Worm (Caenorhabditis elegans) whole organism, young adult: Measurements from ENCODE around the gene skr-19.

ENCODE experiments used
- C17E4.6 ChIP-seq: fragments of 200-800 bp; sonication (Bioruptor generic); IDR thresholded peaks from 2 replicates; pipeline ENCODE4 v1.3.6; 2022; ENCODE audit warnings: missing genetic modification reagents, missing genetic modification characterization, missing compliant biosample characterization
- F10E7.11 ChIP-seq: sonication (generic microtip); optimal IDR thresholded peaks from 2 replicates; lab custom pipeline; 2017; ENCODE audit warnings: mild to moderate bottlenecking, missing genetic modification characterization, moderate library complexity, missing compliant biosample characterization
- F33H1.4 ChIP-seq: fragments of 200-800 bp; sonication (Bioruptor generic); IDR thresholded peaks from 2 replicates; pipeline ENCODE4 v1.3.6; 2022; ENCODE audit warnings: missing genetic modification reagents, missing genetic modification characterization, missing compliant biosample characterization
- K11D2.4 ChIP-seq: fragments of 200-800 bp; sonication (Bioruptor generic); IDR thresholded peaks from 2 replicates; pipeline ENCODE4 v1.3.6; 2022; ENCODE audit warnings: missing genetic modification reagents, missing genetic modification characterization, missing compliant biosample characterization
- Y53G8AR.9 ChIP-seq: fragments of 200-800 bp; sonication (Bioruptor generic); conservative IDR thresholded peaks from 2 replicates; pipeline ENCODE4 v1.3.6; 2022; ENCODE audit warnings: missing genetic modification reagents, missing genetic modification characterization, missing compliant biosample characterization
- akir-1 ChIP-seq: fragments of 200-800 bp; sonication (Bioruptor generic); optimal IDR thresholded peaks from 2 replicates; lab custom pipeline; 2018; ENCODE audit warnings: mild to moderate bottlenecking, missing genetic modification characterization, moderate library complexity, missing compliant biosample characterization
- ceh-40 ChIP-seq: fragments of 200-800 bp; sonication (Bioruptor generic); IDR thresholded peaks from 2 replicates; pipeline ENCODE4 v1.3.6; 2022; ENCODE audit warnings: missing genetic modification characterization, missing compliant biosample characterization
- fkh-3 ChIP-seq: sonication (generic microtip); optimal IDR thresholded peaks from 2 replicates; lab custom pipeline; 2016; ENCODE audit warnings: mild to moderate bottlenecking, missing genetic modification characterization, missing compliant biosample characterization
- lag-1 ChIP-seq: fragments of 200-800 bp; sonication (Bioruptor generic); IDR thresholded peaks from 2 replicates; pipeline ENCODE4 v1.3.6; 2022; ENCODE audit warnings: missing genetic modification reagents, missing genetic modification characterization, missing compliant biosample characterization
- nfyb-1 ChIP-seq: fragments of 200-800 bp; sonication (Bioruptor generic); IDR thresholded peaks from 2 replicates; pipeline ENCODE4 v1.3.6; 2022; ENCODE audit warnings: missing genetic modification reagents, missing genetic modification characterization, missing compliant biosample characterization
- unc-130 ChIP-seq: sonication (generic microtip); optimal IDR thresholded peaks from 2 replicates; lab custom pipeline; 2016; ENCODE audit warnings: missing genetic modification reagents, missing genetic modification characterization, missing compliant biosample characterization
- unc-62 ChIP-seq: fragments of 150-350 bp; optimal IDR thresholded peaks from 2 replicates; lab custom pipeline; 2014; ENCODE audit warnings: missing biosample characterization, missing genetic modification reagents, missing genetic modification characterization

DNA sequence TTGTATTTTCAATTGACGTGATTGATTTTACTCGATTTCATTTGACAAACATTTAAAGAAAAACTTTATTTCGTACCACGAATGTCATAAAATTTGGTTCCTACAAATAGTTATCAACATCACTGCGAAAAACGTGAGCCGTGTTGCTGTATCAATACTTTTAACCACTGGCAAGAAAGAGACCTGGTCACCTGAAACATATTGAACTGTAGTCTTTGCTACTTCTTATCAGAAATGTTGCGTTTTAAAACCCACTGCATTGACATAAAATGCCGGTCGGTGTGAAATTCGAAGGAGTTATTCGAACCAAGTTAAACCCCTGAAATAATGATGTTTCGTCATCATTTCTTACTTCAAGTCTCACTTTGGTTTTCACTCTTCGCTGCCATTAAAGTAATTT is 23.1 kb upstream of the skr-19 start:
- TF ChIP-seq akir-1 (GFP tag; lab: Kevin White, UChicago) (no peak), nfyb-1 (GFP tag; lab: Robert Waterston, UW) (no peak), fkh-3 (tag; lab: Kevin White, UChicago) (no peak), unc-130 (GFP tag; lab: Kevin White, UChicago) (no peak), unc-62 (GFP tag; lab: Kevin White, UChicago) (no peak), Y53G8AR.9 (GFP tag; lab: Robert Waterston, UW) (no peak), lag-1 (GFP tag; lab: Robert Waterston, UW) (no peak), F33H1.4 (GFP tag; lab: Robert Waterston, UW) (no peak), K11D2.4 (GFP tag; lab: Robert Waterston, UW) (no peak), F10E7.11 (tag; lab: Kevin White, UChicago) (no peak), C17E4.6 (GFP tag; lab: Robert Waterston, UW) (no peak), ceh-40 (GFP tag; lab: Robert Waterston, UW) (no peak)
